Fruit fly (Drosophila melanogaster) whole organism, embryonic: Measurements from ENCODE around the gene CG31548.

ENCODE experiments used
- Bgb ChIP-seq: fragments of 200-800 bp; sonication (Bioruptor generic); IDR thresholded peaks from 2 replicates; pipeline ENCODE4 v1.3.6; 2022; ENCODE audit warnings: missing biosample characterization, missing genetic modification characterization; ENCODE audit not compliant: partially characterized antibody
- CG10274 ChIP-seq: fragments of 200-800 bp; sonication (Bioruptor generic); optimal IDR thresholded peaks from 3 replicates; lab custom pipeline; 2017; ENCODE audit warnings: missing biosample characterization, mild to moderate bottlenecking, missing genetic modification characterization
- CG10565 ChIP-seq: fragments of 200-800 bp; sonication (Bioruptor generic); optimal IDR thresholded peaks from 3 replicates; lab custom pipeline; 2016; ENCODE audit warnings: missing biosample characterization, mild to moderate bottlenecking, missing genetic modification characterization
- CG10959 ChIP-seq: fragments of 200-800 bp; sonication (Bioruptor generic); IDR thresholded peaks from 2 replicates; pipeline ENCODE4 v1.3.6; 2022; ENCODE audit warnings: missing biosample characterization, missing genetic modification characterization
- CG11504 ChIP-seq: fragments of 200-800 bp; sonication (Bioruptor generic); optimal IDR thresholded peaks from 3 replicates; lab custom pipeline; 2019; ENCODE audit warnings: missing biosample characterization, mild to moderate bottlenecking, missing genetic modification characterization, moderate library complexity
- CG12744 ChIP-seq: fragments of 200-800 bp; sonication (Bioruptor generic); optimal IDR thresholded peaks from 2 replicates; lab custom pipeline; 2016; ENCODE audit warnings: missing biosample characterization, missing genetic modification characterization
- CG13123 ChIP-seq: fragments of 200-800 bp; sonication (Bioruptor generic); optimal IDR thresholded peaks from 2 replicates; lab custom pipeline; 2016; ENCODE audit warnings: missing biosample characterization, missing genetic modification characterization
- CG13296 ChIP-seq: fragments of 200-800 bp; sonication (Bioruptor generic); optimal IDR thresholded peaks from 3 replicates; lab custom pipeline; 2018; ENCODE audit warnings: missing biosample characterization, mild to moderate bottlenecking, missing genetic modification characterization
- CG13624 ChIP-seq: fragments of 200-800 bp; sonication (Bioruptor generic); optimal IDR thresholded peaks from 2 replicates; lab custom pipeline; 2016; ENCODE audit warnings: missing biosample characterization, missing genetic modification characterization
- CG14860 ChIP-seq: fragments of 200-800 bp; sonication (Bioruptor generic); IDR thresholded peaks from 3 replicates; pipeline ENCODE4 v1.3.6; 2022; ENCODE audit warnings: missing biosample characterization, missing genetic modification characterization; ENCODE audit not compliant: partially characterized antibody
- CG1792 ChIP-seq: fragments of 200-800 bp; sonication (Bioruptor generic); optimal IDR thresholded peaks from 2 replicates; lab custom pipeline; 2016; ENCODE audit warnings: missing biosample characterization, missing genetic modification characterization
- CG2199 ChIP-seq: fragments of 200-800 bp; sonication (Bioruptor generic); IDR thresholded peaks from 3 replicates; pipeline ENCODE4 v1.3.6; 2022; ENCODE audit warnings: missing biosample characterization, missing genetic modification characterization
- CG31365 ChIP-seq: fragments of 200-800 bp; sonication (Bioruptor generic); optimal IDR thresholded peaks from 2 replicates; lab custom pipeline; 2018; ENCODE audit warnings: missing biosample characterization, mild to moderate bottlenecking, missing genetic modification characterization
- CG4282 ChIP-seq: fragments of 200-800 bp; sonication (Bioruptor generic); optimal IDR thresholded peaks from 2 replicates; lab custom pipeline; 2016; ENCODE audit warnings: missing biosample characterization, missing genetic modification characterization
- CG6654 ChIP-seq: fragments of 200-800 bp; sonication (Bioruptor generic); optimal IDR thresholded peaks from 2 replicates; lab custom pipeline; 2017; ENCODE audit warnings: missing biosample characterization, mild to moderate bottlenecking, missing genetic modification characterization
- CG7786 ChIP-seq: fragments of 200-800 bp; sonication (Bioruptor generic); optimal IDR thresholded peaks from 2 replicates; lab custom pipeline; 2016; ENCODE audit warnings: missing biosample characterization, missing genetic modification characterization
- CG8290 ChIP-seq, 3 experiments: fragments of 200-800 bp; sonication (Bioruptor generic); optimal IDR thresholded peaks; 2 replicates each; lab custom pipeline; 2016 to 2019; ENCODE audit warnings: missing biosample characterization in 3 of 3, missing genetic modification characterization in 3 of 3, mild to moderate bottlenecking in 2 of 3, moderate library complexity in 1 of 3
- CG9609 ChIP-seq: fragments of 200-800 bp; sonication (Bioruptor generic); optimal IDR thresholded peaks from 3 replicates; lab custom pipeline; 2016; ENCODE audit warnings: missing biosample characterization, missing genetic modification characterization
- CG9727 ChIP-seq: fragments of 200-800 bp; sonication (Bioruptor generic); optimal IDR thresholded peaks from 3 replicates; lab custom pipeline; 2017; ENCODE audit warnings: missing biosample characterization, mild to moderate bottlenecking, missing genetic modification characterization
- CTCF ChIP-seq: fragments of 200-800 bp; sonication (Bioruptor generic); optimal IDR thresholded peaks from 2 replicates; lab custom pipeline; 2017; ENCODE audit warnings: missing biosample characterization, mild to moderate bottlenecking, missing genetic modification characterization, moderate library complexity
- Camta ChIP-seq: fragments of 200-800 bp; sonication (Bioruptor generic); optimal IDR thresholded peaks from 2 replicates; lab custom pipeline; 2016; ENCODE audit warnings: missing biosample characterization, missing genetic modification characterization
- E2f1 ChIP-seq: fragments of 200-800 bp; sonication (Bioruptor generic); IDR thresholded peaks from 2 replicates; pipeline ENCODE4 v1.3.6; 2022; ENCODE audit warnings: missing biosample characterization, missing genetic modification characterization
- GATAe ChIP-seq: fragments of 200-800 bp; sonication (Bioruptor generic); conservative IDR thresholded peaks from 2 replicates; pipeline ENCODE4 v1.3.6; 2022; ENCODE audit warnings: missing biosample characterization, missing genetic modification characterization
- H2.0 ChIP-seq: fragments of 200-800 bp; sonication (Bioruptor generic); IDR thresholded peaks from 2 replicates; pipeline ENCODE4 v1.3.6; 2022; ENCODE audit warnings: missing biosample characterization, missing genetic modification characterization
- MTF-1 ChIP-seq: fragments of 200-800 bp; sonication (Bioruptor generic); optimal IDR thresholded peaks from 2 replicates; lab custom pipeline; 2018; ENCODE audit warnings: missing biosample characterization, mild to moderate bottlenecking, missing genetic modification characterization, borderline replicate concordance
- Neu2 ChIP-seq: fragments of 200-800 bp; sonication (Bioruptor generic); optimal IDR thresholded peaks from 3 replicates; lab custom pipeline; 2016; ENCODE audit warnings: missing biosample characterization, missing genetic modification characterization, borderline replicate concordance
- Xrp1 ChIP-seq: fragments of 200-800 bp; sonication (Bioruptor generic); IDR thresholded peaks from 2 replicates; pipeline ENCODE4 v1.3.6; 2022; ENCODE audit warnings: missing biosample characterization, missing genetic modification characterization
- caup ChIP-seq: fragments of 200-800 bp; sonication (Bioruptor generic); optimal IDR thresholded peaks from 3 replicates; lab custom pipeline; 2017; ENCODE audit warnings: missing biosample characterization, mild to moderate bottlenecking, missing genetic modification characterization, moderate library complexity; ENCODE audit not compliant: severe bottlenecking
- cg ChIP-seq: fragments of 200-800 bp; sonication (Bioruptor generic); optimal IDR thresholded peaks from 3 replicates; lab custom pipeline; 2019; ENCODE audit warnings: missing biosample characterization, mild to moderate bottlenecking, missing genetic modification characterization, moderate library complexity
- crol ChIP-seq: fragments of 200-800 bp; sonication (Bioruptor generic); IDR thresholded peaks from 2 replicates; pipeline ENCODE4 v1.3.6; 2022; ENCODE audit warnings: missing biosample characterization, missing genetic modification characterization
- cwo ChIP-seq: fragments of 200-800 bp; sonication (Bioruptor generic); optimal IDR thresholded peaks from 3 replicates; lab custom pipeline; 2017; ENCODE audit warnings: missing biosample characterization, missing genetic modification characterization, mild to moderate bottlenecking, moderate library complexity, missing genetic modification reagents
- dm ChIP-seq: fragments of 200-800 bp; sonication (Bioruptor generic); optimal IDR thresholded peaks from 3 replicates; lab custom pipeline; 2016; ENCODE audit warnings: missing biosample characterization, missing genetic modification characterization
- emc ChIP-seq: fragments of 200-800 bp; sonication (Bioruptor generic); optimal IDR thresholded peaks from 2 replicates; lab custom pipeline; 2016; ENCODE audit warnings: missing biosample characterization, missing genetic modification characterization
- eyg ChIP-seq: fragments of 200-800 bp; sonication (Bioruptor generic); optimal IDR thresholded peaks from 3 replicates; lab custom pipeline; 2016; ENCODE audit warnings: missing biosample characterization, missing genetic modification characterization
- fd96Cb ChIP-seq: fragments of 200-800 bp; sonication (Bioruptor generic); optimal IDR thresholded peaks from 2 replicates; lab custom pipeline; 2018; ENCODE audit warnings: missing biosample characterization, mild to moderate bottlenecking, missing genetic modification characterization, moderate library complexity
- ftz-f1 ChIP-seq: fragments of 200-800 bp; sonication (Bioruptor generic); optimal IDR thresholded peaks from 2 replicates; lab custom pipeline; 2016; ENCODE audit warnings: missing biosample characterization, missing genetic modification characterization
- grau ChIP-seq: fragments of 200-800 bp; optimal IDR thresholded peaks from 3 replicates; lab custom pipeline; 2019; ENCODE audit warnings: missing biosample characterization, mild to moderate bottlenecking, missing genetic modification characterization, moderate library complexity
- h ChIP-seq: fragments of >200 bp; optimal IDR thresholded peaks from 2 replicates; lab custom pipeline; 2017
- hkb ChIP-seq, 2 experiments: fragments of 200-800 bp in 1 of 2; fragments of >200 bp in 1 of 2; sonication (Bioruptor generic) in 1 of 2; IDR thresholded peaks in 1 of 2; optimal IDR thresholded peaks in 1 of 2; 2 replicates each; pipeline versions ENCODE4 v1.3.6 to Lab custom; 2017 to 2022; ENCODE audit warnings: missing biosample characterization in 1 of 2, missing genetic modification characterization in 1 of 2
- jing ChIP-seq: fragments of 200-800 bp; sonication (Bioruptor generic); optimal IDR thresholded peaks from 2 replicates; lab custom pipeline; 2018; ENCODE audit warnings: missing biosample characterization, mild to moderate bottlenecking, missing genetic modification characterization
- lbe ChIP-seq: fragments of 200-800 bp; sonication (Bioruptor generic); optimal IDR thresholded peaks from 2 replicates; lab custom pipeline; 2016; ENCODE audit warnings: missing biosample characterization, mild to moderate bottlenecking, missing genetic modification characterization
- mam ChIP-seq: fragments of 200-800 bp; sonication (Bioruptor generic); optimal IDR thresholded peaks from 3 replicates; lab custom pipeline; 2016; ENCODE audit warnings: missing biosample characterization, missing genetic modification characterization
- mld ChIP-seq: fragments of 200-800 bp; sonication (Bioruptor generic); IDR thresholded peaks from 3 replicates; pipeline ENCODE4 v1.3.6; 2022; ENCODE audit warnings: missing biosample characterization, missing genetic modification characterization; ENCODE audit not compliant: partially characterized antibody
- pros ChIP-seq: fragments of 200-800 bp; sonication (Bioruptor generic); optimal IDR thresholded peaks from 3 replicates; lab custom pipeline; 2019; ENCODE audit warnings: missing biosample characterization, mild to moderate bottlenecking, missing genetic modification characterization, moderate library complexity
- pzg ChIP-seq: fragments of 200-800 bp; sonication (Bioruptor generic); optimal IDR thresholded peaks from 3 replicates; lab custom pipeline; 2018; ENCODE audit warnings: missing biosample characterization, mild to moderate bottlenecking, missing genetic modification characterization, moderate library complexity
- slp2 ChIP-seq: fragments of 200-800 bp; sonication (Bioruptor generic); optimal IDR thresholded peaks from 2 replicates; lab custom pipeline; 2016; ENCODE audit warnings: missing biosample characterization, missing genetic modification characterization
- sna ChIP-seq: fragments of 200-800 bp; sonication (Bioruptor generic); IDR thresholded peaks from 2 replicates; pipeline ENCODE4 v1.3.6; 2022; ENCODE audit warnings: missing biosample characterization, missing genetic modification characterization; ENCODE audit not compliant: partially characterized antibody
- toy ChIP-seq: fragments of 200-800 bp; sonication (Bioruptor generic); IDR thresholded peaks from 2 replicates; pipeline ENCODE4 v1.3.6; 2022; ENCODE audit warnings: missing biosample characterization, missing genetic modification characterization
- tx ChIP-seq: fragments of 200-800 bp; sonication (Bioruptor generic); optimal IDR thresholded peaks from 2 replicates; lab custom pipeline; 2016; ENCODE audit warnings: missing biosample characterization, missing genetic modification characterization
- zfh1 ChIP-seq: fragments of 200-800 bp; sonication (Bioruptor generic); IDR thresholded peaks from 3 replicates; pipeline ENCODE4 v1.3.6; 2022; ENCODE audit warnings: missing biosample characterization, missing genetic modification characterization

The CG31548 gene

dm6 chr3R:5672658-5673217 lies 36.1 kb upstream of the CG31548 start (continued):
- peak; percentile 80 for TF ChIP-seq CG9727 (GFP tag; lab: Kevin White, UChicago)
- TF ChIP-seq MTF-1 (GFP tag; lab: Kevin White, UChicago) = peak; percentile 95
- TF ChIP-seq h (lab: Kevin White, UChicago) = no peak
- peak; percentile 71 for TF ChIP-seq ftz-f1
- 0 out of 2 replicates have a peak, but pooled peaks have one; percentile 28 for TF ChIP-seq sna
- peak; percentile 77 for TF ChIP-seq pros (GFP tag; lab: Kevin White, UChicago)
- no peak for TF ChIP-seq CG14860
- peak; percentile 71 for TF ChIP-seq CG13123 (GFP tag; lab: Kevin White, UChicago)
- TF ChIP-seq tx (GFP tag; lab: Kevin White, UChicago) = no peak
- peak; percentile 74; the same call in 2 of the 3 replicates for TF ChIP-seq CG2199 (GFP tag; lab: Robert Waterston, UW)
- no peak for TF ChIP-seq Neu2
- peak; percentile 19 for TF ChIP-seq pzg (GFP tag; lab: Kevin White, UChicago)
- peak; percentile 23 for TF ChIP-seq cg
- TF ChIP-seq Bgb (GFP tag; lab: Robert Waterston, UW) = peak; percentile 31; the same call in 1 of the 2 replicates
- no peak for TF ChIP-seq CG10959
- peak; percentile 73 for TF ChIP-seq Xrp1 (GFP tag; lab: Robert Waterston, UW)
- no peak for TF ChIP-seq jing (GFP tag; lab: Kevin White, UChicago)
- TF ChIP-seq CG12744 (GFP tag; lab: Kevin White, UChicago) = no peak
- no peak for TF ChIP-seq H2.0
- TF ChIP-seq crol (GFP tag; lab: Robert Waterston, UW) = peak; percentile 86
- no peak for TF ChIP-seq CG4282 (GFP tag; lab: Kevin White, UChicago)
- peak; percentile 74 for TF ChIP-seq CG8290 (GFP tag; optimal IDR thresholded peaks at IDR 0.05; lab: Kevin White, UChicago)
- peak; percentile 87 to 92 for TF ChIP-seq CG8290 (tag; optimal IDR thresholded peaks at IDR 0.05; lab: Kevin White, UChicago)
- TF ChIP-seq lbe (GFP tag; lab: Kevin White, UChicago) = peak; percentile 12
- TF ChIP-seq emc = no peak
- TF ChIP-seq CG7786 (GFP tag; lab: Kevin White, UChicago) = peak; percentile 48
- TF ChIP-seq cwo = peak; percentile 95
- TF ChIP-seq CG6654 = peak; percentile 25
- TF ChIP-seq E2f1 (GFP tag; lab: Robert Waterston, UW) = 0 out of 2 replicates have a peak, but pooled peaks have one; percentile 10
- TF ChIP-seq CG1792 (GFP tag; lab: Kevin White, UChicago) = peak; percentile 56
- TF ChIP-seq GATAe = no peak
- peak; percentile 28 for TF ChIP-seq mam
- TF ChIP-seq CTCF (GFP tag; lab: Kevin White, UChicago) = peak; percentile 47
- peak; percentile 48 for TF ChIP-seq CG10274 (GFP tag; lab: Kevin White, UChicago)
- TF ChIP-seq toy (GFP tag; lab: Robert Waterston, UW) = no peak
- no peak for TF ChIP-seq zfh1 (GFP tag; lab: Robert Waterston, UW)
- no peak for TF ChIP-seq fd96Cb
- TF ChIP-seq CG9609 = no peak
- no peak for TF ChIP-seq mld (GFP tag; lab: Robert Waterston, UW)
- TF ChIP-seq eyg (GFP tag; lab: Kevin White, UChicago) = peak; percentile 81
- no peak for TF ChIP-seq CG11504 (tag; lab: Kevin White, UChicago)
- TF ChIP-seq CG13624 (GFP tag; lab: Kevin White, UChicago) = peak; percentile 71
- peak; percentile 22 for TF ChIP-seq slp2
- peak; percentile 87 for TF ChIP-seq CG31365 (tag; lab: Kevin White, UChicago)
- no peak for TF ChIP-seq hkb (optimal IDR thresholded peaks at IDR 0.05; lab: Kevin White, UChicago)
- peak; percentile 78 for TF ChIP-seq hkb (GFP tag; IDR thresholded peaks at IDR 0.05; lab: Robert Waterston, UW)
- peak; percentile 93 for TF ChIP-seq CG13296 (GFP tag; lab: Kevin White, UChicago)
- peak; percentile 90 for TF ChIP-seq caup (GFP tag; lab: Kevin White, UChicago)
- peak; percentile 49 for TF ChIP-seq Camta (GFP tag; lab: Kevin White, UChicago)
- peak; percentile 81 for TF ChIP-seq dm (GFP tag; lab: Kevin White, UChicago)
- peak; percentile 50 for TF ChIP-seq grau
- no peak for TF ChIP-seq CG10565 (GFP tag; lab: Kevin White, UChicago)
